Fruit fly (Drosophila melanogaster) whole organism, embryonic: ENCODE measurements around the gene CG1161.

ENCODE experiments used
- Abd-B ChIP-seq: fragments of 200-800 bp; sonication (Bioruptor generic); optimal IDR thresholded peaks from 2 replicates; lab custom pipeline; 2018; ENCODE audit warnings: missing biosample characterization, mild to moderate bottlenecking, missing genetic modification characterization, moderate library complexity
- BEAF-32 ChIP-seq: fragments of 200-800 bp; sonication (Bioruptor generic); optimal IDR thresholded peaks from 3 replicates; lab custom pipeline; 2017; ENCODE audit warnings: missing biosample characterization, missing genetic modification characterization, mild to moderate bottlenecking, moderate library complexity, missing genetic modification reagents
- CG10321 ChIP-seq: fragments of 200-800 bp; sonication (Bioruptor generic); IDR thresholded peaks from 2 replicates; pipeline ENCODE4 v1.3.6; 2022; ENCODE audit warnings: missing biosample characterization, missing genetic modification characterization
- CG10959 ChIP-seq: fragments of 200-800 bp; sonication (Bioruptor generic); IDR thresholded peaks from 2 replicates; pipeline ENCODE4 v1.3.6; 2022; ENCODE audit warnings: missing biosample characterization, missing genetic modification characterization
- CG11560 ChIP-seq: fragments of 200-800 bp; sonication (Bioruptor generic); IDR thresholded peaks from 3 replicates; pipeline ENCODE4 v1.3.6; 2022; ENCODE audit warnings: missing biosample characterization, missing genetic modification characterization
- CG12744 ChIP-seq: fragments of 200-800 bp; sonication (Bioruptor generic); optimal IDR thresholded peaks from 2 replicates; lab custom pipeline; 2016; ENCODE audit warnings: missing biosample characterization, missing genetic modification characterization
- CG13296 ChIP-seq: fragments of 200-800 bp; sonication (Bioruptor generic); optimal IDR thresholded peaks from 3 replicates; lab custom pipeline; 2018; ENCODE audit warnings: missing biosample characterization, mild to moderate bottlenecking, missing genetic modification characterization
- CG17359 ChIP-seq: fragments of 200-800 bp; sonication (Bioruptor generic); optimal IDR thresholded peaks from 3 replicates; lab custom pipeline; 2018; ENCODE audit warnings: missing biosample characterization, mild to moderate bottlenecking, missing genetic modification characterization, moderate library complexity
- CG2199 ChIP-seq: fragments of 200-800 bp; sonication (Bioruptor generic); IDR thresholded peaks from 3 replicates; pipeline ENCODE4 v1.3.6; 2022; ENCODE audit warnings: missing biosample characterization, missing genetic modification characterization
- CG32772 ChIP-seq: fragments of 200-800 bp; sonication (Bioruptor generic); IDR thresholded peaks from 2 replicates; pipeline ENCODE4 v1.3.6; 2022; ENCODE audit warnings: missing biosample characterization, missing genetic modification characterization
- CG34224 ChIP-seq: fragments of 200-800 bp; sonication (Bioruptor generic); IDR thresholded peaks from 3 replicates; pipeline ENCODE4 v1.3.6; 2022; ENCODE audit warnings: missing biosample characterization, missing genetic modification characterization; ENCODE audit not compliant: partially characterized antibody
- CG4730 ChIP-seq: fragments of 200-800 bp; sonication (Bioruptor generic); IDR thresholded peaks from 2 replicates; pipeline ENCODE4 v1.3.6; 2022; ENCODE audit warnings: missing biosample characterization, missing genetic modification characterization
- CG6175 ChIP-seq: fragments of 200-800 bp; sonication (Bioruptor generic); IDR thresholded peaks from 3 replicates; pipeline ENCODE4 v1.3.6; 2022; ENCODE audit warnings: missing biosample characterization, missing genetic modification characterization
- CG6854 ChIP-seq: fragments of 200-800 bp; sonication (Bioruptor generic); optimal IDR thresholded peaks from 3 replicates; lab custom pipeline; 2017; ENCODE audit warnings: missing biosample characterization, mild to moderate bottlenecking, missing genetic modification characterization
- CG7271 ChIP-seq: fragments of 200-800 bp; sonication (Bioruptor generic); optimal IDR thresholded peaks from 2 replicates; lab custom pipeline; 2018; ENCODE audit warnings: missing biosample characterization, mild to moderate bottlenecking, missing genetic modification characterization, moderate library complexity
- CG7928 ChIP-seq: fragments of 200-800 bp; sonication (Bioruptor generic); optimal IDR thresholded peaks from 2 replicates; lab custom pipeline; 2017; ENCODE audit warnings: missing biosample characterization, mild to moderate bottlenecking, missing genetic modification characterization
- CG9609 ChIP-seq: fragments of 200-800 bp; sonication (Bioruptor generic); optimal IDR thresholded peaks from 3 replicates; lab custom pipeline; 2016; ENCODE audit warnings: missing biosample characterization, missing genetic modification characterization
- Drgx ChIP-seq: fragments of 200-800 bp; sonication (Bioruptor generic); IDR thresholded peaks from 2 replicates; pipeline ENCODE4 v1.3.6; 2022; ENCODE audit warnings: missing biosample characterization, missing genetic modification characterization
- HLH4C ChIP-seq: fragments of 200-800 bp; sonication (Bioruptor generic); IDR thresholded peaks from 3 replicates; pipeline ENCODE4 v1.3.6; 2022; ENCODE audit warnings: missing biosample characterization, missing genetic modification characterization; ENCODE audit not compliant: partially characterized antibody
- Hmx ChIP-seq: fragments of 200-800 bp; sonication (Bioruptor generic); optimal IDR thresholded peaks from 2 replicates; lab custom pipeline; 2016; ENCODE audit warnings: missing biosample characterization, missing genetic modification characterization
- Hsf ChIP-seq: fragments of 200-800 bp; sonication (Bioruptor generic); optimal IDR thresholded peaks from 3 replicates; lab custom pipeline; 2016; ENCODE audit warnings: missing biosample characterization, missing genetic modification characterization
- Kr ChIP-seq: fragments of 200-800 bp; sonication (Bioruptor generic); optimal IDR thresholded peaks from 2 replicates; lab custom pipeline; 2017; ENCODE audit warnings: missing biosample characterization, mild to moderate bottlenecking, missing genetic modification characterization
- Lhr ChIP-seq: fragments of 200-800 bp; sonication (Bioruptor generic); optimal IDR thresholded peaks from 3 replicates; lab custom pipeline; 2017; ENCODE audit warnings: mild to moderate bottlenecking, missing biosample characterization, missing genetic modification reagents, missing genetic modification characterization
- Lim3 ChIP-seq: fragments of 200-800 bp; sonication (Bioruptor generic); IDR thresholded peaks from 2 replicates; pipeline ENCODE4 v1.3.6; 2022; ENCODE audit warnings: missing biosample characterization, missing genetic modification characterization
- NC2β ChIP-seq: fragments of 200-800 bp; sonication (Bioruptor generic); optimal IDR thresholded peaks from 2 replicates; lab custom pipeline; 2016; ENCODE audit warnings: missing biosample characterization, missing genetic modification characterization
- Oli ChIP-seq: fragments of 200-800 bp; sonication (Bioruptor generic); optimal IDR thresholded peaks from 2 replicates; lab custom pipeline; 2018; ENCODE audit warnings: missing biosample characterization, mild to moderate bottlenecking, missing genetic modification characterization, moderate library complexity
- Sry-β ChIP-seq: fragments of 200-800 bp; sonication (Bioruptor generic); optimal IDR thresholded peaks from 2 replicates; lab custom pipeline; 2018; ENCODE audit warnings: missing biosample characterization, mild to moderate bottlenecking, missing genetic modification characterization, moderate library complexity
- Taf1 ChIP-seq: fragments of 200-800 bp; sonication (Bioruptor generic); IDR thresholded peaks from 2 replicates; pipeline ENCODE4 v1.3.6; 2022; ENCODE audit warnings: missing biosample characterization, missing genetic modification characterization
- YL-1 ChIP-seq: fragments of 200-800 bp; sonication (Bioruptor generic); optimal IDR thresholded peaks from 3 replicates; lab custom pipeline; 2017; ENCODE audit warnings: missing biosample characterization, mild to moderate bottlenecking, missing genetic modification characterization
- ab ChIP-seq: fragments of 200-800 bp; sonication (Bioruptor generic); optimal IDR thresholded peaks from 2 replicates; lab custom pipeline; 2016; ENCODE audit warnings: missing biosample characterization, missing genetic modification characterization
- bigmax ChIP-seq: fragments of 200-800 bp; sonication (Bioruptor generic); optimal IDR thresholded peaks from 2 replicates; lab custom pipeline; 2018; ENCODE audit warnings: missing biosample characterization, mild to moderate bottlenecking, missing genetic modification characterization
- cas ChIP-seq: fragments of 200-800 bp; sonication (Bioruptor generic); IDR thresholded peaks from 2 replicates; pipeline ENCODE4 v1.3.6; 2022; ENCODE audit warnings: missing biosample characterization, missing genetic modification characterization
- cwo ChIP-seq: fragments of 200-800 bp; sonication (Bioruptor generic); optimal IDR thresholded peaks from 3 replicates; lab custom pipeline; 2017; ENCODE audit warnings: missing biosample characterization, missing genetic modification characterization, mild to moderate bottlenecking, moderate library complexity, missing genetic modification reagents
- dan ChIP-seq: fragments of 200-800 bp; sonication (Bioruptor generic); IDR thresholded peaks from 2 replicates; pipeline ENCODE4 v1.3.6; 2022; ENCODE audit warnings: missing biosample characterization, missing genetic modification characterization
- dm ChIP-seq: fragments of 200-800 bp; sonication (Bioruptor generic); optimal IDR thresholded peaks from 3 replicates; lab custom pipeline; 2016; ENCODE audit warnings: missing biosample characterization, missing genetic modification characterization
- fd3F ChIP-seq: fragments of 200-800 bp; sonication (Bioruptor generic); optimal IDR thresholded peaks from 2 replicates; lab custom pipeline; 2018; ENCODE audit warnings: missing biosample characterization, mild to moderate bottlenecking, missing genetic modification characterization, moderate library complexity
- grau ChIP-seq: fragments of 200-800 bp; optimal IDR thresholded peaks from 3 replicates; lab custom pipeline; 2019; ENCODE audit warnings: missing biosample characterization, mild to moderate bottlenecking, missing genetic modification characterization, moderate library complexity
- her ChIP-seq: fragments of 200-800 bp; sonication (Bioruptor generic); optimal IDR thresholded peaks from 2 replicates; lab custom pipeline; 2016; ENCODE audit warnings: missing biosample characterization, missing genetic modification characterization
- inv ChIP-seq: fragments of 200-800 bp; sonication (Bioruptor generic); IDR thresholded peaks from 2 replicates; pipeline ENCODE4 v1.3.6; 2022; ENCODE audit warnings: missing biosample characterization, missing genetic modification characterization; ENCODE audit not compliant: partially characterized antibody
- jing ChIP-seq: fragments of 200-800 bp; sonication (Bioruptor generic); optimal IDR thresholded peaks from 2 replicates; lab custom pipeline; 2018; ENCODE audit warnings: missing biosample characterization, mild to moderate bottlenecking, missing genetic modification characterization
- kah ChIP-seq: fragments of 200-800 bp; sonication (Bioruptor generic); optimal IDR thresholded peaks from 2 replicates; lab custom pipeline; 2018; ENCODE audit warnings: missing biosample characterization, mild to moderate bottlenecking, missing genetic modification characterization
- ken ChIP-seq: fragments of 200-800 bp; sonication (Bioruptor generic); IDR thresholded peaks from 3 replicates; pipeline ENCODE4 v1.3.6; 2022; ENCODE audit warnings: missing biosample characterization, missing genetic modification characterization
- nerfin-2 ChIP-seq: fragments of 200-800 bp; sonication (Bioruptor generic); IDR thresholded peaks from 2 replicates; pipeline ENCODE4 v1.3.6; 2022; ENCODE audit warnings: missing biosample characterization, missing genetic modification characterization; ENCODE audit not compliant: partially characterized antibody
- pan ChIP-seq, 4 experiments: fragments of >200 bp in 3 of 4; fragments of 200-800 bp in 1 of 4; sonication (Bioruptor generic) in 1 of 4; optimal IDR thresholded peaks in 3 of 4; IDR thresholded peaks in 1 of 4; 2 replicates each; pipeline versions ENCODE4 v1.3.6 to Lab custom; 2017 to 2022; ENCODE audit warnings: missing biosample characterization in 2 of 4, missing genetic modification characterization in 2 of 4, mixed read lengths in 1 of 4
- pho ChIP-seq: fragments of 200-800 bp; sonication (Bioruptor generic); optimal IDR thresholded peaks from 2 replicates; lab custom pipeline; 2016; ENCODE audit warnings: missing biosample characterization, missing genetic modification characterization
- shn ChIP-seq: fragments of 200-800 bp; sonication (Bioruptor generic); optimal IDR thresholded peaks from 3 replicates; lab custom pipeline; 2016; ENCODE audit warnings: missing biosample characterization, missing genetic modification characterization
- slou ChIP-seq: fragments of 200-800 bp; sonication (Bioruptor generic); optimal IDR thresholded peaks from 3 replicates; lab custom pipeline; 2016; ENCODE audit warnings: missing biosample characterization, missing genetic modification characterization
- ttk ChIP-seq: fragments of 200-800 bp; sonication (Bioruptor generic); IDR thresholded peaks from 2 replicates; pipeline ENCODE4 v2.1.2; 2022; ENCODE audit warnings: missing biosample characterization, missing genetic modification characterization
- zfh2 ChIP-seq: fragments of 200-800 bp; sonication (Bioruptor generic); optimal IDR thresholded peaks from 2 replicates; lab custom pipeline; 2016; ENCODE audit warnings: missing biosample characterization, missing genetic modification characterization

Gene CG1161

DNA sequence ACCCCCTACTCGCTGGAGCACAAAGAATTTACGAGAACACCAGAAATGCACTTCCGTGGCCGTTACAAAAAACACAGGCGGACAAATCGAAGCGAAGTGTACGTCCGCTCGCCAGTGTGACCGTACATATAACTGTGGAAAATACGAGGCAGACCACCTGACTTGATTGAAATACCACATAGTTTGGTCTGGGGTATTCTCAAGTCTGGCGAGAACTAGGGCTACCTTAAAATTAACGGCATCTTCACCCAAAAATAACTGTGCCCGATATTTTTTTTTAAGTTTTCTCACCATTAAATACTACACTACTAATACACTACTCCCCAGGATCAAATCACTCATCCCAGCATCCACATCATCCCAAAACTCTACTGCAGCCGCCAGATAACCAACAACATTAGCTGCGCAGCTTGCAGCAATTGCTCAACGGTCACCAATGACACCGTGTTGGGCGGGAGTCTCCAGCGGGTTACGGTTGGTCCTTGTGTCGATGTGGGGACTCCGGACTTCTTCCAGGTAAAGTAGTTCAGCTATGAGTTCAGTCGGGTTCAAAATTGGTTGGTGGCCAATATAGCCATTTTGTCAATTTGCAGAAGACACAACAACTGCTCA is 13.4 kb downstream of the CG1161 start, which contains the start of gene Cerk (continued):
- peak; percentile 55 for TF ChIP-seq kah (GFP tag; lab: Kevin White, UChicago)
- no peak for TF ChIP-seq CG10321 (GFP tag; lab: Robert Waterston, UW)
- peak; percentile 51 for TF ChIP-seq her (GFP tag; lab: Kevin White, UChicago)
- TF ChIP-seq Lim3 (GFP tag; lab: Robert Waterston, UW), result no peak
- peak; percentile 56 for TF ChIP-seq Sry-β (GFP tag; lab: Kevin White, UChicago)
- TF ChIP-seq bigmax (GFP tag; lab: Kevin White, UChicago), result no peak
- no peak for TF ChIP-seq CG4730 (GFP tag; lab: Robert Waterston, UW)
- TF ChIP-seq Hmx (GFP tag; lab: Kevin White, UChicago), result no peak
- TF ChIP-seq BEAF-32 (GFP tag; lab: Kevin White, UChicago), result peak; percentile 68
- TF ChIP-seq CG9609 (GFP tag; lab: Kevin White, UChicago), result peak; percentile 32
- peak; percentile 57 for TF ChIP-seq dm (GFP tag; lab: Kevin White, UChicago)
- TF ChIP-seq slou (GFP tag; lab: Kevin White, UChicago), result no peak
- peak; percentile 13; the same call in 1 of the 3 replicates for TF ChIP-seq ken (GFP tag; lab: Robert Waterston, UW)
- TF ChIP-seq ab (GFP tag; lab: Kevin White, UChicago), result no peak
- no peak for TF ChIP-seq ttk (GFP tag; lab: Robert Waterston, UW)
- TF ChIP-seq CG7928 (GFP tag; lab: Kevin White, UChicago), result peak; percentile 91
- 0 out of 3 replicates have a peak, but pooled peaks have one; percentile 25 for TF ChIP-seq CG2199 (GFP tag; lab: Robert Waterston, UW)
- TF ChIP-seq NC2β, result peak; percentile 57
- TF ChIP-seq CG6175, result no peak
- no peak for TF ChIP-seq fd3F (GFP tag; lab: Kevin White, UChicago)
- TF ChIP-seq CG17359, result no peak
- TF ChIP-seq Hsf, result peak; percentile 24
- TF ChIP-seq CG34224 (GFP tag; lab: Robert Waterston, UW), result no peak
- no peak for TF ChIP-seq Abd-B (GFP tag; lab: Kevin White, UChicago)
- no peak for TF ChIP-seq Kr (GFP tag; lab: Kevin White, UChicago)
- no peak for TF ChIP-seq cas (GFP tag; lab: Robert Waterston, UW)
- no peak for TF ChIP-seq CG7271 (tag; lab: Kevin White, UChicago)
- peak; percentile 31 for TF ChIP-seq grau (tag; lab: Kevin White, UChicago)
- peak; percentile 2 for TF ChIP-seq CG13296 (GFP tag; lab: Kevin White, UChicago)
- peak; percentile 59; the same call in 2 of the 3 replicates for TF ChIP-seq HLH4C (GFP tag; lab: Robert Waterston, UW)
- TF ChIP-seq jing (GFP tag; lab: Kevin White, UChicago), result no peak
- peak; percentile 38 for TF ChIP-seq YL-1
- TF ChIP-seq nerfin-2, result peak; percentile 57
- peak; percentile 8; the same call in 1 of the 3 replicates for TF ChIP-seq CG11560
- TF ChIP-seq pho, result no peak
- no peak for TF ChIP-seq cwo (GFP tag; lab: Kevin White, UChicago)
- peak; percentile 36 for TF ChIP-seq zfh2
- no peak for TF ChIP-seq CG10959
- TF ChIP-seq Oli, result no peak
- TF ChIP-seq CG32772 (GFP tag; lab: Robert Waterston, UW), result no peak
- peak; percentile 77 for TF ChIP-seq Lhr (GFP tag; lab: Kevin White, UChicago)
- TF ChIP-seq shn (GFP tag; lab: Kevin White, UChicago), result peak; percentile 37
- TF ChIP-seq CG6854, result no peak
- no peak for TF ChIP-seq dan
- TF ChIP-seq inv, result peak; percentile 42; the same call in 1 of the 2 replicates
- TF ChIP-seq Taf1, result no peak; the same call in 1 of the 2 replicates
- no peak; the same call in 1 of the 2 replicates for TF ChIP-seq Drgx
- no peak for TF ChIP-seq CG12744 (GFP tag; lab: Kevin White, UChicago)
- no peak for TF ChIP-seq pan (optimal IDR thresholded peaks at IDR 0.05; lab: Kevin White, UChicago)
- peak in 1 of 2 experiments; percentile 23 for TF ChIP-seq pan (GFP tag; optimal IDR thresholded peaks at IDR 0.05 in 1 of 2, IDR thresholded peaks at IDR 0.05 in 1 of 2)
